ENCODE assay signal across 1 fruit fly cellular context in genomic region chrX:19848342-19848793, dm6.
TF ChIP-seq lines count a peak whose summit lies in the region.

No protein-coding gene starts in this region.

TF ChIP-seq in whole organism, embryonic, 481 proteins besides CTCF, POLR2A, EP300 and RAD21 (continued from another document):
- TF ChIP-seq CG10267 (tag; optimal IDR thresholded peaks at IDR 0.05; lab: Kevin White, UChicago) (peak; percentile 47), CG10274 (GFP tag; optimal IDR thresholded peaks at IDR 0.05; lab: Kevin White, UChicago) (no peak), CG17359 (tag; optimal IDR thresholded peaks at IDR 0.05; lab: Kevin White, UChicago) (peak; percentile 66), CG12769 (tag; optimal IDR thresholded peaks at IDR 0.05; lab: Kevin White, UChicago) (peak; percentile 91), CG8359 (GFP tag; optimal IDR thresholded peaks at IDR 0.05; lab: Kevin White, UChicago; ENCODE audit: borderline replicate concordance) (peak; percentile 42), CG15696 (tag; optimal IDR thresholded peaks at IDR 0.05; lab: Kevin White, UChicago) (peak; percentile 49), Eip74EF (GFP tag; optimal IDR thresholded peaks at IDR 0.05; lab: Kevin White, UChicago) (no peak), lola (GFP tag; optimal IDR thresholded peaks at IDR 0.05; lab: Kevin White, UChicago) (peak in 1 of 3 experiments; percentile 30), BtbVII (GFP tag; optimal IDR thresholded peaks at IDR 0.05; lab: Kevin White, UChicago) (peak; percentile 25), danr (GFP tag; IDR thresholded peaks at IDR 0.05; lab: Robert Waterston, UW) (peak; percentile 39; the same call in 1 of the 2 replicates), tin (GFP tag; optimal IDR thresholded peaks at IDR 0.05; lab: Kevin White, UChicago) (peak; percentile 78), lmd (GFP tag; IDR thresholded peaks at IDR 0.05; lab: Robert Waterston, UW) (peak; percentile 74), ap (GFP tag; IDR thresholded peaks at IDR 0.05; lab: Robert Waterston, UW) (peak; percentile 57), CG2712 (tag; optimal IDR thresholded peaks at IDR 0.05; lab: Kevin White, UChicago) (peak; percentile 73), CG30020 (tag; optimal IDR thresholded peaks at IDR 0.05; lab: Kevin White, UChicago) (peak; percentile 16), Myb (GFP tag; optimal IDR thresholded peaks at IDR 0.05; lab: Kevin White, UChicago) (peak; percentile 33), caup (GFP tag; optimal IDR thresholded peaks at IDR 0.05; lab: Kevin White, UChicago; ENCODE audit: severe bottlenecking) (peak; percentile 51), dm (GFP tag; optimal IDR thresholded peaks at IDR 0.05; lab: Kevin White, UChicago) (peak; percentile 49), klu (GFP tag; IDR thresholded peaks at IDR 0.05; lab: Robert Waterston, UW) (peak; percentile 39; the same call in 1 of the 2 replicates), CG6813 (GFP tag; optimal IDR thresholded peaks at IDR 0.05; lab: Kevin White, UChicago) (peak; percentile 58), toy (GFP tag; IDR thresholded peaks at IDR 0.05; lab: Robert Waterston, UW) (no peak), CG14050 (GFP tag; IDR thresholded peaks at IDR 0.05; lab: Robert Waterston, UW) (peak; percentile 68; the same call in 2 of the 3 replicates), CG3065 (GFP tag; optimal IDR thresholded peaks at IDR 0.05; lab: Kevin White, UChicago) (no peak), dpn (GFP tag; optimal IDR thresholded peaks at IDR 0.05; lab: Kevin White, UChicago) (peak; percentile 75 to 76), br (optimal IDR thresholded peaks at IDR 0.05; lab: Kevin White, UChicago) (no peak), D (optimal IDR thresholded peaks at IDR 0.05; lab: Kevin White, UChicago) (no peak), D (GFP tag; optimal IDR thresholded peaks at IDR 0.05; lab: Kevin White, UChicago) (peak; percentile 12), pan (optimal IDR thresholded peaks at IDR 0.05; lab: Kevin White, UChicago) (no peak), pan (GFP tag; optimal IDR thresholded peaks at IDR 0.05 in 1 of 2, IDR thresholded peaks at IDR 0.05 in 1 of 2) (peak in 1 of 2 experiments; percentile 82), CG3407 (GFP tag; optimal IDR thresholded peaks at IDR 0.05; lab: Kevin White, UChicago) (peak; percentile 2), CG2116 (GFP tag; optimal IDR thresholded peaks at IDR 0.05; lab: Kevin White, UChicago) (peak; percentile 56), D19A (tag; optimal IDR thresholded peaks at IDR 0.05; lab: Kevin White, UChicago) (peak; percentile 40), CG3838 (GFP tag; optimal IDR thresholded peaks at IDR 0.05; lab: Kevin White, UChicago) (peak; percentile 16), Oli (tag; optimal IDR thresholded peaks at IDR 0.05; lab: Kevin White, UChicago) (peak; percentile 58), CG7372 (GFP tag; IDR thresholded peaks at IDR 0.05; lab: Robert Waterston, UW) (peak; percentile 69), Nf-YC (tag; optimal IDR thresholded peaks at IDR 0.05; lab: Kevin White, UChicago) (peak; percentile 40), CG6683 (GFP tag; optimal IDR thresholded peaks at IDR 0.05; lab: Kevin White, UChicago) (no peak), vnd (GFP tag; IDR thresholded peaks at IDR 0.05; lab: Robert Waterston, UW; ENCODE audit: partially characterized antibody) (no peak), maf-S (GFP tag; optimal IDR thresholded peaks at IDR 0.05; lab: Kevin White, UChicago) (peak; percentile 64), kay (GFP tag; optimal IDR thresholded peaks at IDR 0.05; lab: Kevin White, UChicago) (peak; percentile 24), sr (GFP tag; IDR thresholded peaks at IDR 0.05; lab: Robert Waterston, UW) (peak; percentile 17; the same call in 1 of the 3 replicates), nmo (GFP tag; optimal IDR thresholded peaks at IDR 0.05; lab: Kevin White, UChicago) (peak; percentile 70), org-1 (GFP tag; optimal IDR thresholded peaks at IDR 0.05; lab: Kevin White, UChicago) (peak; percentile 63), CG9727 (GFP tag; optimal IDR thresholded peaks at IDR 0.05; lab: Kevin White, UChicago) (peak; percentile 53), Ptx1 (GFP tag; IDR thresholded peaks at IDR 0.05; lab: Robert Waterston, UW) (peak; percentile 76)
